Worm (Caenorhabditis elegans) whole organism, late embryonic: ENCODE measurements around the gene syd-9.

Experiments
- F13H6.1 ChIP-seq: sonication (generic microtip); optimal IDR thresholded peaks from 2 replicates; lab custom pipeline; 2016; ENCODE audit warnings: missing genetic modification characterization, missing compliant biosample characterization
- K02D7.2 ChIP-seq: sonication (generic microtip); optimal IDR thresholded peaks from 2 replicates; lab custom pipeline; 2017; ENCODE audit warnings: mild to moderate bottlenecking, missing genetic modification characterization, missing compliant biosample characterization
- K09A11.1 ChIP-seq: sonication (generic microtip); optimal IDR thresholded peaks from 2 replicates; lab custom pipeline; 2017; ENCODE audit warnings: antibody characterized with exemption, mild to moderate bottlenecking, missing genetic modification characterization, missing compliant biosample characterization; ENCODE audit not compliant: insufficient read depth
- ahr-1 ChIP-seq: sonication (generic microtip); optimal IDR thresholded peaks from 2 replicates; lab custom pipeline; 2016; ENCODE audit warnings: missing genetic modification characterization, missing compliant biosample characterization
- ceh-14 ChIP-seq: sonication (generic microtip); optimal IDR thresholded peaks from 2 replicates; lab custom pipeline; 2016; ENCODE audit warnings: missing genotype, missing genetic modification characterization, missing compliant biosample characterization
- ceh-18 ChIP-seq: sonication (generic microtip); optimal IDR thresholded peaks from 2 replicates; lab custom pipeline; 2016; ENCODE audit warnings: missing genetic modification characterization, missing compliant biosample characterization
- ceh-19 ChIP-seq: fragments of 200-800 bp; sonication (Bioruptor generic); optimal IDR thresholded peaks from 2 replicates; lab custom pipeline; 2018; ENCODE audit warnings: mild to moderate bottlenecking, missing genetic modification characterization, missing compliant biosample characterization
- ceh-22 ChIP-seq: sonication (generic microtip); optimal IDR thresholded peaks from 2 replicates; lab custom pipeline; 2017; ENCODE audit warnings: missing biosample characterization, missing genetic modification characterization
- ceh-30 ChIP-seq: fragments of 150-350 bp; optimal IDR thresholded peaks from 2 replicates; lab custom pipeline; 2014; ENCODE audit warnings: missing biosample characterization, missing genetic modification characterization
- ceh-31 ChIP-seq: sonication (generic microtip); optimal IDR thresholded peaks from 2 replicates; lab custom pipeline; 2016; ENCODE audit warnings: missing genetic modification characterization, missing compliant biosample characterization
- ceh-34 ChIP-seq: sonication (generic microtip); optimal IDR thresholded peaks from 2 replicates; lab custom pipeline; 2016; ENCODE audit warnings: mild to moderate bottlenecking, missing genetic modification characterization, missing compliant biosample characterization
- ceh-45 ChIP-seq: fragments of 200-800 bp; sonication (Bioruptor generic); IDR thresholded peaks from 2 replicates; pipeline ENCODE4 v1.3.6; 2022; ENCODE audit warnings: missing genetic modification reagents, missing genetic modification characterization, missing compliant biosample characterization
- ceh-48 ChIP-seq: sonication (generic microtip); optimal IDR thresholded peaks from 2 replicates; lab custom pipeline; 2016; ENCODE audit warnings: missing genetic modification characterization, inconsistent platforms, missing compliant biosample characterization
- ceh-6 ChIP-seq: fragments of 200-800 bp; sonication (Bioruptor generic); optimal IDR thresholded peaks from 2 replicates; lab custom pipeline; 2018; ENCODE audit warnings: mild to moderate bottlenecking, missing genetic modification characterization, missing compliant biosample characterization
- dve-1 ChIP-seq: sonication (generic microtip); optimal IDR thresholded peaks from 2 replicates; lab custom pipeline; 2017; ENCODE audit warnings: antibody characterized with exemption, mild to moderate bottlenecking, missing genetic modification characterization, missing compliant biosample characterization
- elt-2 ChIP-seq: sonication (generic microtip); optimal IDR thresholded peaks from 2 replicates; lab custom pipeline; 2016; ENCODE audit warnings: missing genetic modification reagents, missing genetic modification characterization, missing compliant biosample characterization
- elt-4 ChIP-seq: sonication (generic microtip); optimal IDR thresholded peaks from 2 replicates; lab custom pipeline; 2016; ENCODE audit warnings: missing genetic modification characterization, missing compliant biosample characterization
- ets-4 ChIP-seq: sonication (generic microtip); optimal IDR thresholded peaks from 2 replicates; lab custom pipeline; 2016; ENCODE audit warnings: missing genetic modification characterization, missing compliant biosample characterization
- eyg-1 ChIP-seq: sonication (generic microtip); optimal IDR thresholded peaks from 2 replicates; lab custom pipeline; 2016; ENCODE audit warnings: missing genotype, missing genetic modification characterization, missing compliant biosample characterization
- fax-1 ChIP-seq: sonication (generic microtip); optimal IDR thresholded peaks from 2 replicates; lab custom pipeline; 2016; ENCODE audit warnings: missing genotype, missing genetic modification characterization, missing compliant biosample characterization
- fkh-10 ChIP-seq: fragments of 150-350 bp; optimal IDR thresholded peaks from 2 replicates; lab custom pipeline; 2014; ENCODE audit warnings: missing biosample characterization, missing genetic modification reagents, missing genetic modification characterization
- hlh-15 ChIP-seq: sonication (generic microtip); optimal IDR thresholded peaks from 2 replicates; lab custom pipeline; 2016; ENCODE audit warnings: missing genetic modification characterization, missing compliant biosample characterization
- hlh-8 ChIP-seq: sonication (generic microtip); optimal IDR thresholded peaks from 2 replicates; lab custom pipeline; 2016; ENCODE audit warnings: missing genotype, missing genetic modification characterization, missing compliant biosample characterization
- lim-6 ChIP-seq: sonication (generic microtip); optimal IDR thresholded peaks from 2 replicates; lab custom pipeline; 2016; ENCODE audit warnings: missing genetic modification characterization, missing compliant biosample characterization
- lin-11 ChIP-seq: fragments of 200-800 bp; sonication (Bioruptor generic); optimal IDR thresholded peaks from 2 replicates; lab custom pipeline; 2018; ENCODE audit warnings: mild to moderate bottlenecking, missing genetic modification characterization, missing compliant biosample characterization
- madf-2 ChIP-seq: sonication (generic microtip); optimal IDR thresholded peaks from 2 replicates; lab custom pipeline; 2017; ENCODE audit warnings: missing genetic modification characterization, missing compliant biosample characterization
- mec-3 ChIP-seq: sonication (generic microtip); optimal IDR thresholded peaks from 2 replicates; lab custom pipeline; 2016; ENCODE audit warnings: borderline replicate concordance, missing genetic modification characterization, missing compliant biosample characterization
- nhr-11 ChIP-seq: fragments of 150-350 bp; optimal IDR thresholded peaks from 2 replicates; lab custom pipeline; 2014; ENCODE audit warnings: missing biosample characterization, missing genetic modification characterization
- pat-9 ChIP-seq: fragments of 200-800 bp; sonication (Bioruptor generic); optimal IDR thresholded peaks from 2 replicates; lab custom pipeline; 2018; ENCODE audit warnings: mild to moderate bottlenecking, missing genetic modification characterization, moderate library complexity, missing compliant biosample characterization
- pax-1 ChIP-seq: fragments of 150-350 bp; optimal IDR thresholded peaks from 2 replicates; lab custom pipeline; 2014; ENCODE audit warnings: missing biosample characterization, missing genetic modification characterization
- pha-2 ChIP-seq: sonication (generic microtip); optimal IDR thresholded peaks from 2 replicates; lab custom pipeline; 2017; ENCODE audit warnings: mild to moderate bottlenecking, missing genetic modification characterization, missing compliant biosample characterization
- pqm-1 ChIP-seq: sonication (generic microtip); optimal IDR thresholded peaks from 2 replicates; lab custom pipeline; 2016; ENCODE audit warnings: missing genetic modification characterization, missing compliant biosample characterization
- pros-1 ChIP-seq: fragments of 150-350 bp; optimal IDR thresholded peaks from 2 replicates; lab custom pipeline; 2014; ENCODE audit warnings: missing biosample characterization, missing genetic modification reagents, missing genetic modification characterization
- ref-2 ChIP-seq: sonication (generic microtip); optimal IDR thresholded peaks from 2 replicates; lab custom pipeline; 2016; ENCODE audit warnings: missing genetic modification characterization, missing compliant biosample characterization
- sdc-2 ChIP-seq: sonication (generic microtip); optimal IDR thresholded peaks from 2 replicates; lab custom pipeline; 2016; ENCODE audit warnings: missing genotype, missing genetic modification characterization, missing compliant biosample characterization
- sox-2 ChIP-seq: fragments of 200-800 bp; sonication (Bioruptor generic); IDR thresholded peaks from 2 replicates; pipeline ENCODE4 v1.3.6; 2022; ENCODE audit warnings: missing genetic modification reagents, missing genetic modification characterization, missing compliant biosample characterization
- sox-4 ChIP-seq: sonication (generic microtip); optimal IDR thresholded peaks from 2 replicates; lab custom pipeline; 2017; ENCODE audit warnings: mild to moderate bottlenecking, missing genetic modification characterization, inconsistent platforms, missing compliant biosample characterization
- syd-9 ChIP-seq: sonication (generic microtip); optimal IDR thresholded peaks from 2 replicates; lab custom pipeline; 2016; ENCODE audit warnings: mild to moderate bottlenecking, missing genetic modification characterization, moderate library complexity, missing compliant biosample characterization
- tbx-2 ChIP-seq: sonication (generic microtip); optimal IDR thresholded peaks from 2 replicates; lab custom pipeline; 2016; ENCODE audit warnings: missing genetic modification characterization, missing compliant biosample characterization
- tbx-7 ChIP-seq: sonication (generic microtip); optimal IDR thresholded peaks from 2 replicates; lab custom pipeline; 2016; ENCODE audit warnings: missing genotype, missing genetic modification characterization, missing compliant biosample characterization
- ttx-3 ChIP-seq: sonication (generic microtip); optimal IDR thresholded peaks from 2 replicates; lab custom pipeline; 2016; ENCODE audit warnings: missing genetic modification reagents, missing genetic modification characterization, missing compliant biosample characterization
- unc-3 ChIP-seq, 2 experiments: fragments of 200-800 bp in 1 of 2; sonication (Bioruptor generic) in 1 of 2; sonication (generic microtip) in 1 of 2; conservative IDR thresholded peaks in 1 of 2; optimal IDR thresholded peaks in 1 of 2; 2 replicates each; pipeline versions ENCODE4 v1.3.6 to Lab custom; 2016 to 2022; ENCODE audit warnings: missing compliant biosample characterization in 2 of 2, missing genetic modification characterization in 2 of 2, missing genetic modification reagents in 1 of 2
- unc-42 ChIP-seq: sonication (generic microtip); optimal IDR thresholded peaks from 2 replicates; lab custom pipeline; 2016; ENCODE audit warnings: missing genotype, missing genetic modification characterization, missing compliant biosample characterization
- unc-55 ChIP-seq: sonication (generic microtip); optimal IDR thresholded peaks from 2 replicates; lab custom pipeline; 2017; ENCODE audit warnings: missing biosample characterization, missing genetic modification reagents, missing genetic modification characterization
- unc-86 ChIP-seq: sonication (generic microtip); optimal IDR thresholded peaks from 2 replicates; lab custom pipeline; 2016; ENCODE audit warnings: missing genetic modification characterization, missing compliant biosample characterization

Gene syd-9

DNA sequence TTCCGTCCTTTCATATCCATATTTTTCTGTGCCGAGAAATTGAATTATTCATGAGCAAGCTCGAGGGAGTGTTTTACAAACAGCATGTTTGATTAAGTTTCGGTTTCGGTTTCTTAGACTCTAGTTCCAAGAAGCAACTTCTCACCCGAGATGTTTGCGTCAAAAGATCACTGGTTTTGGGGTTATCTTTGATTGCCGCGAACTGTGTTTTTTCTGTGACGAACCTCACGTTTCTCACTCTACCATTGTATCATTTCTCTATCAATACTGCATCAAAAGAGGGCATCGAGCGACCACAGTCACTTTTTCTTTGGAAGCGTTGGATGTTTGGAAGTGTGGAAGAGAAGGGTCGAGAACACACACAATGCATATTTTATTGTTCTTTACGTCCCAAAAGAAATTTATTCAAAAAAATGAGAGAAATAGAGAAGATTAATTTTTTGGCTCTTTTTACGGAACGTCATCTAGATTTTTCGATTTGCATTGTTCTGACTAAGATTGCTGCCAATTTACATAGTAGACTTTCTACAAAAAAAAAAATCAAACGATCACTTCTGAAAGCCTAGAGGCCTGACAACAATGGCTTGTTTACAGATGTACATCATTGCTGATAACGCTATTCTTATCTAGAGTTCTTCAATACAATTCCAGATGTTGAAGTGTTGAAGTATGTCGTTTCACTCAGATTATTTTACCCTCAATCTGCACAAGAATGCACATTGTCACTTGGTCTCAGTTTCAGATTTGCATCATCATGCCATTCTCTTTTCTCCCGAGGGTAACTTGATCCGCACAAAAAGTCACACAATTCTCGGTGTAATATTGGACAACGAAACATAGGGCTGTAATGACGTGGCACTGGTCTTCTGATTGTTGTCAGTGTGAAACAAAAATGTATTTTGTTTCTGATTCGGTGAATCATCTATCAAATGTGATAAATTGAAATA, 15.5 kb downstream of the syd-9 start:
- no peak for TF ChIP-seq tbx-7
- no peak for TF ChIP-seq unc-86 (tag; lab: Kevin White, UChicago)
- no peak for TF ChIP-seq ceh-48 (tag; lab: Kevin White, UChicago)
- TF ChIP-seq ets-4 (tag; lab: Kevin White, UChicago): no peak
- no peak for TF ChIP-seq sox-4 (tag; lab: Kevin White, UChicago)
- TF ChIP-seq ceh-34 (tag; lab: Kevin White, UChicago): peak; percentile 34
- no peak for TF ChIP-seq unc-42 (tag; lab: Kevin White, UChicago)
- TF ChIP-seq nhr-11 (tag; lab: Kevin White, UChicago): no peak
- TF ChIP-seq pqm-1 (tag; lab: Kevin White, UChicago): no peak
- TF ChIP-seq unc-55 (GFP tag; lab: Kevin White, UChicago): no peak
- TF ChIP-seq elt-2 (tag; lab: Kevin White, UChicago): peak; percentile 38
- TF ChIP-seq ttx-3 (tag; lab: Kevin White, UChicago): no peak
- no peak for TF ChIP-seq ceh-6 (GFP tag; lab: Kevin White, UChicago)
- TF ChIP-seq lin-11: no peak

- no peak for TF ChIP-seq ceh-19 (GFP tag; lab: Kevin White, UChicago)
- TF ChIP-seq eyg-1 (tag; lab: Kevin White, UChicago): no peak
- TF ChIP-seq elt-4 (tag; lab: Kevin White, UChicago): no peak
- no peak for TF ChIP-seq sox-2 (GFP tag; lab: Robert Waterston, UW)
- no peak for TF ChIP-seq ceh-22 (tag; lab: Kevin White, UChicago)
- TF ChIP-seq ceh-14 (tag; lab: Kevin White, UChicago): no peak
- TF ChIP-seq K09A11.1: no peak
- no peak for TF ChIP-seq elt-2 (tag; lab: Kevin White, UChicago)
- TF ChIP-seq sox-4 (tag; lab: Kevin White, UChicago): no peak
- no peak for TF ChIP-seq mec-3 (tag; lab: Kevin White, UChicago)
- no peak for TF ChIP-seq sdc-2 (tag; lab: Kevin White, UChicago)
- TF ChIP-seq dve-1 (tag; lab: Kevin White, UChicago): no peak
- no peak for TF ChIP-seq F13H6.1 (tag; lab: Kevin White, UChicago)
Measured at ce11 chrX:7234074-7234453, 16.2 kb downstream of the syd-9 start.

DNA sequence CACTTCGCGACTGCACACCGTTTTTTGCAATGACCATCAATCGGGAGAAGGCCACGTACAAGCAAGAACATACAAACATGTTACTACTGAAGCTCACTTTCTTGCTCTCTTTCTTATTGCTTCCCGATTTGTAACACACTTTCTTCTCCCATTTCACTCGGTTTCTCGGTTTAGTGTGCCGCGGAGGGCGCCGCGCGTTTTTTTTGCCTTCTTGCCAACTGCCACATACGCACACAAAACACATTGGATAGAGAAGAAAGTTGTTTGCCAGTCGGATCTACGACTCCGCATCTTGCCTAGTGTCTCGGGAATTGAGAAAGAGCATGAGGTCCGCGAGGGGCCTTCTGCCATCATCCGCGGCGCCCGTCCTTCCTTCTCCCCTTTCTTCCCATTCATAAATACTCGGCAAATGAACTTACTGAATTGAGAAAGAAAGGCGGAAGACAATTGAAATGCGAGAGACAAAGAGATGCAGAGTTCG, 16.9 kb downstream of the syd-9 start:
- no peak for TF ChIP-seq ceh-30 (tag; lab: Kevin White, UChicago)
- peak; percentile 49 for TF ChIP-seq ceh-14 (tag; lab: Kevin White, UChicago)
- TF ChIP-seq unc-42 (tag; lab: Kevin White, UChicago): peak; percentile 91
- TF ChIP-seq ceh-31 (tag; lab: Kevin White, UChicago): peak; percentile 57
- TF ChIP-seq unc-3 (GFP tag; conservative IDR thresholded peaks at IDR 0.05; lab: Robert Waterston, UW): no peak
- no peak for TF ChIP-seq unc-3 (tag; optimal IDR thresholded peaks at IDR 0.05; lab: Kevin White, UChicago)
- no peak for TF ChIP-seq lim-6 (tag; lab: Kevin White, UChicago)
- no peak for TF ChIP-seq ceh-45
- TF ChIP-seq ceh-18 (tag; lab: Kevin White, UChicago): peak; percentile 93
- no peak for TF ChIP-seq ets-4 (tag; lab: Kevin White, UChicago)
- TF ChIP-seq sox-4 (tag; lab: Kevin White, UChicago): no peak
- TF ChIP-seq hlh-8 (tag; lab: Kevin White, UChicago): no peak
- TF ChIP-seq ref-2: peak; percentile 27
- no peak for TF ChIP-seq unc-55 (GFP tag; lab: Kevin White, UChicago)
- TF ChIP-seq nhr-11 (tag; lab: Kevin White, UChicago): no peak
- TF ChIP-seq ceh-34 (tag; lab: Kevin White, UChicago): peak; percentile 66
- no peak for TF ChIP-seq pros-1 (tag; lab: Kevin White, UChicago)
- peak; percentile 10 for TF ChIP-seq tbx-2 (tag; lab: Kevin White, UChicago)
- no peak for TF ChIP-seq fax-1 (tag; lab: Kevin White, UChicago)
- no peak for TF ChIP-seq hlh-15 (tag; lab: Kevin White, UChicago)
- TF ChIP-seq mec-3 (tag; lab: Kevin White, UChicago): no peak
- TF ChIP-seq ahr-1 (tag; lab: Kevin White, UChicago): no peak
- no peak for TF ChIP-seq pat-9 (tag; lab: Kevin White, UChicago)
- TF ChIP-seq madf-2 (tag; lab: Kevin White, UChicago): no peak
- no peak for TF ChIP-seq pax-1
- TF ChIP-seq ceh-6 (GFP tag; lab: Kevin White, UChicago): peak; percentile 30
- TF ChIP-seq F13H6.1 (tag; lab: Kevin White, UChicago): peak; percentile 50
- TF ChIP-seq unc-86 (tag; lab: Kevin White, UChicago): no peak
- no peak for TF ChIP-seq pha-2 (tag; lab: Kevin White, UChicago)
- TF ChIP-seq K02D7.2: no peak
- TF ChIP-seq syd-9: peak; percentile 1
- TF ChIP-seq fkh-10 (GFP tag; lab: Kevin White, UChicago): peak; percentile 12
